Worm (Caenorhabditis elegans): ENCODE results near the gene C17B7.14.

Gene C17B7.14

DNA sequence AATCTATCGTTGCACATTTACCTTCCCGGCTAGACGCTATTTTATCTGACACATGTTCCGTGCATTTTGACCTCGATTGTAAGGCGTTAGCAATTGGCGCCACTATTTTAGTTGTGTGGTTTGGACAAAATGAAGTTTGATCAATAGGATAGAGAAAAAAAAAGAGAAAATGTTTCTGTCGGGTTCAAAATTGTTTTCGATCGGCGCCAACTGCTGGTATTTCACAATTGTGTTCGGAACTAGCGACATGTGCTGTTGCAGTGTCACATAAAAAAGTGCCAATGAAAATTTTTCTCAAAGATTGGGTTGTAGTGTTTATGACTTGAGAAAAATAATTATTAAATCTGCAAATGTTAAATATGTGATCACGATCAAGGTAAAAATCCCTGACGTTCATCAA is 41.2 kb downstream of the C17B7.14 start:
- no peak for TF ChIP-seq nhr-12 (tag; optimal IDR thresholded peaks at IDR 0.05)
- TF ChIP-seq nhr-85 (tag), result no peak
- TF ChIP-seq ceh-63 (GFP tag; optimal IDR thresholded peaks at IDR 0.05), result no peak
- TF ChIP-seq fkh-8 (tag; optimal IDR thresholded peaks at IDR 0.05), result no peak
- TF ChIP-seq zip-4 (GFP tag; optimal IDR thresholded peaks at IDR 0.05), result no peak
- TF ChIP-seq lin-14 (GFP tag; optimal IDR thresholded peaks at IDR 0.05), result peak; percentile 53
- TF ChIP-seq ets-5 (GFP tag; IDR thresholded peaks at IDR 0.05), result no peak
- peak; percentile 65 for TF ChIP-seq rnt-1 (tag; optimal IDR thresholded peaks at IDR 0.05)
- no peak for TF ChIP-seq ceh-8 (GFP tag; optimal IDR thresholded peaks at IDR 0.05)
- no peak for TF ChIP-seq blmp-1 (tag; optimal IDR thresholded peaks at IDR 0.05)
- peak; percentile 35 for TF ChIP-seq nhr-71 (tag; optimal IDR thresholded peaks at IDR 0.05)
- TF ChIP-seq F16B12.6 (tag; optimal IDR thresholded peaks at IDR 0.05), result no peak
- TF ChIP-seq efl-1 (optimal IDR thresholded peaks at IDR 0.05), result no peak
- no peak for TF ChIP-seq efl-1 (GFP tag; optimal IDR thresholded peaks at IDR 0.05 in 1 of 2)
- no peak for TF ChIP-seq swsn-7 (tag; optimal IDR thresholded peaks at IDR 0.05)
- TF ChIP-seq nhr-19 (GFP tag; conservative IDR thresholded peaks at IDR 0.05), result no peak; the same call in 1 of the 2 replicates
- TF ChIP-seq nhr-90 (tag; optimal IDR thresholded peaks at IDR 0.05; ENCODE audit: poor library complexity), result no peak
- TF ChIP-seq efl-3 (GFP tag; optimal IDR thresholded peaks at IDR 0.05), result no peak

DNA sequence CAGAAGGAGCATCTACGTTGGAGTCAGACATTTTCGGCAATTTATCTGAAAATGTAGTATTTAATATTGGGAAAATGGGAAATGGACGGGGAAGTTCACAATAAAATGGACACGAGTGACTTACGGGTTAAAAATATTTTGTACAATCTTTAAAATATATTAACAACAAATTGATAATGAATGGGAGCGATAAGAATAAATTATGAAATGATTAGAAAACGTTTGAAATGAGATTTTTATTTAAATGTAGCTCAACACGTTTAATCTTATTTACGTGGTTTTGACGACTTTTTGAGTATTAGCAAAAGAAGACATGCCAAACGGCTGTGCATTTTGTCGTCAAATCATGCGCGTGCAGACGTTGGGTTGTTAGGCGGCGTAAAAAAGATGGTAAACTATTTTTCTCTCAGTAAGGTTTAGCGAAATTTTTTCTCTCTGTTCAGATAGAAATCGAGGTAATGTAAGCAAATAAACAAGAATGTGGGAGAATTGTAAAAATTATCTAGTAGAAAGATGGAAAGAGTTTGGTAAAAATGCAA is 42.2 kb downstream of the C17B7.14 start, which contains the start of gene fbxa-64:
fbxa-64 (minus strand) TSS at position 51 of the 539 bp plus-strand sequence.
- TF ChIP-seq lin-35 (GFP tag; optimal IDR thresholded peaks at IDR 0.05) (peak; percentile 27 to 46), F16B12.6 (tag; optimal IDR thresholded peaks at IDR 0.05) (peak; percentile 83), snu-23 (GFP tag; optimal IDR thresholded peaks at IDR 0.05) (peak; percentile 44), nhr-85 (tag) (no peak), sox-4 (tag; optimal IDR thresholded peaks at IDR 0.05) (no peak), ztf-4 (tag; optimal IDR thresholded peaks at IDR 0.05) (no peak), nhr-20 (tag; optimal IDR thresholded peaks at IDR 0.05) (peak; percentile 10), zag-1 (tag; optimal IDR thresholded peaks at IDR 0.05) (no peak), blmp-1 (tag; optimal IDR thresholded peaks at IDR 0.05) (peak; percentile 14), unc-130 (tag; optimal IDR thresholded peaks at IDR 0.05) (no peak), tbx-2 (tag; optimal IDR thresholded peaks at IDR 0.05) (no peak), lsy-2 (tag; optimal IDR thresholded peaks at IDR 0.05) (peak in 1 of 2 experiments; percentile 2), alr-1 (tag; optimal IDR thresholded peaks at IDR 0.05; ENCODE audit: borderline replicate concordance) (no peak), nhr-47 (tag; optimal IDR thresholded peaks at IDR 0.05) (peak; percentile 21), dpl-1 (GFP tag; optimal IDR thresholded peaks at IDR 0.05) (peak in 2 of 3 experiments; percentile 26 to 53), unc-98 (GFP tag; IDR thresholded peaks at IDR 0.05) (no peak), nhr-71 (tag; optimal IDR thresholded peaks at IDR 0.05) (peak; percentile 21), efl-1 (optimal IDR thresholded peaks at IDR 0.05) (peak; percentile 24 to 38), efl-1 (GFP tag; optimal IDR thresholded peaks at IDR 0.05 in 1 of 2) (peak; percentile 39 to 94), isw-1 (GFP tag; IDR thresholded peaks at IDR 0.05) (no peak), swsn-7 (tag; optimal IDR thresholded peaks at IDR 0.05) (peak; percentile 7), mep-1 (tag; optimal IDR thresholded peaks at IDR 0.05) (peak; percentile 50), nhr-19 (GFP tag; conservative IDR thresholded peaks at IDR 0.05) (no peak), vab-15 (tag; optimal IDR thresholded peaks at IDR 0.05) (no peak)

DNA sequence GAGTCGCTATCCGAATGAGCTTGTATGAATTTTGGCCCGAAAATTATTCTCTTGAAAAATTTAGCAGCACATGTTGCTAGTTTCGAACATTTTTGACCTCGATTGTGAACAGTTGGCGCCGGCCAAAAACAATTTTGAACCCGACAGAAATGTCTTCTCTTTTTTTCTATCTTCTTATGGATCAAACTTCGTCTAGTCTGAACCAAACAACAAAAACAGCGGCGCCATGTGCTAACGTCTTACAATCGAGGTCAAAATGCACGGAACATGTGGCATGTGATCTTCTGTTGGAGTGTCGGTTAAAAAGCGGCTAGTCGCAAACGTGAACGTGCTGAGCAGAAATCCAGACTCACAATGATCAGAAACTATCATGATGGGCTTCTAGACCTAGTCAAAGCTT is 44.1 kb downstream of the C17B7.14 start:
- TF ChIP-seq lin-14 (GFP tag; optimal IDR thresholded peaks at IDR 0.05) (peak; percentile 75), ceh-82 (tag; optimal IDR thresholded peaks at IDR 0.05) (no peak), nhr-71 (tag; optimal IDR thresholded peaks at IDR 0.05) (peak; percentile 71), nhr-20 (tag; optimal IDR thresholded peaks at IDR 0.05) (peak; percentile 29), rnt-1 (tag; optimal IDR thresholded peaks at IDR 0.05) (peak; percentile 49), nhr-19 (GFP tag; conservative IDR thresholded peaks at IDR 0.05) (peak; percentile 33; the same call in 1 of the 2 replicates)

DNA sequence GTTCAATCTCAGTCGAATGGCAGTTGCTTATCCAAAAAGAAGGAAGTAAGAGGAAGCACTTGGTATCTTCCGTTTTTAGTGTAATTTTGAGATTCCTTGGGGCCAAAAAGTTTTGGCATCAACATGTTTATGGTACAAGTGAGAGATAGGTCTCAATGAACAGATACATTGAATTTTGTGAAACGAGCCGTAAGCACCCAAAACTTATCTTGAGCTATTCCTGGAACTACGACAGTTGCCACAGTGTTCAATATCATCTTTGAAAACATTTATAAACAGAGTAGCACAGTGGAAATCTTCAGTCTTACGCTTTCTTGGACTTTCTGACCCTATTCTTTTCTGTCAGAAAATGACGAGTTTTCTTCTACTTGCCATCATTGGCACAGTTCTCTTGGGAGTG is 45.3 kb downstream of the C17B7.14 start, which contains the start of gene T28A11.3:
T28A11.3 (plus strand) TSS at position 301 of the 400 bp plus-strand sequence.
- TF ChIP-seq tbx-2 (tag; optimal IDR thresholded peaks at IDR 0.05) (no peak), mdl-1 (tag; optimal IDR thresholded peaks at IDR 0.05) (no peak), lin-13 (GFP tag; optimal IDR thresholded peaks at IDR 0.05) (no peak), pqm-1 (tag; optimal IDR thresholded peaks at IDR 0.05) (no peak), fkh-4 (tag; optimal IDR thresholded peaks at IDR 0.05; ENCODE audit: borderline replicate concordance) (no peak), ceh-63 (GFP tag; optimal IDR thresholded peaks at IDR 0.05) (no peak), Y116A8C.19 (tag; optimal IDR thresholded peaks at IDR 0.05; ENCODE audit: borderline replicate concordance) (no peak), aha-1 (tag; optimal IDR thresholded peaks at IDR 0.05) (no peak), pax-3 (tag; optimal IDR thresholded peaks at IDR 0.05) (no peak), nhr-28 (tag; optimal IDR thresholded peaks at IDR 0.05) (no peak), ztf-4 (tag; optimal IDR thresholded peaks at IDR 0.05) (no peak)

All from whole organism, L1 larva.